Worm (Caenorhabditis elegans) whole organism, L1 larva: ENCODE results near the gene mrck-1.
A peak's percentile ranks its signal among the peaks of the same experiment; 100 is the strongest.

Experiments
- F16B12.6 ChIP-seq: fragments of 150-350 bp; optimal IDR thresholded peaks from 2 replicates; lab custom pipeline; 2014; ENCODE audit warnings: missing biosample characterization, missing genetic modification characterization
- aha-1 ChIP-seq: fragments of 150-350 bp; optimal IDR thresholded peaks from 2 replicates; lab custom pipeline; 2014; ENCODE audit warnings: missing biosample characterization, missing genetic modification characterization
- ceh-63 ChIP-seq: fragments of 200-800 bp; sonication (Bioruptor generic); optimal IDR thresholded peaks from 2 replicates; lab custom pipeline; 2018; ENCODE audit warnings: mild to moderate bottlenecking, missing genetic modification characterization, missing compliant biosample characterization
- ceh-8 ChIP-seq: fragments of 200-800 bp; sonication (Bioruptor generic); optimal IDR thresholded peaks from 2 replicates; lab custom pipeline; 2018; ENCODE audit warnings: mild to moderate bottlenecking, missing genetic modification characterization, moderate library complexity, missing compliant biosample characterization
- ceh-88 ChIP-seq: fragments of 200-800 bp; sonication (Bioruptor generic); IDR thresholded peaks from 2 replicates; pipeline ENCODE4 v1.3.6; 2022; ENCODE audit warnings: missing genetic modification characterization, missing compliant biosample characterization
- dpl-1 ChIP-seq, 3 experiments: fragments of 150-350 bp in 2 of 3; sonication (generic microtip) in 1 of 3; optimal IDR thresholded peaks; 2 replicates each; lab custom pipeline; 2014 to 2017; ENCODE audit warnings: missing biosample characterization in 3 of 3, missing genetic modification characterization in 3 of 3, missing genetic modification reagents in 3 of 3
- dsc-1 ChIP-seq: sonication (generic microtip); optimal IDR thresholded peaks from 2 replicates; lab custom pipeline; 2016; ENCODE audit warnings: mild to moderate bottlenecking, missing genetic modification characterization, missing compliant biosample characterization
- efl-1 ChIP-seq, 4 experiments: fragments of 150-350 bp; optimal IDR thresholded peaks in 3 of 4; peaks in 1 of 4; 1 replicate in 1 of 4; 2 replicates in 3 of 4; lab custom pipeline; 2014; ENCODE audit warnings: missing biosample characterization in 2 of 4, missing genetic modification characterization in 2 of 4, missing genetic modification reagents in 2 of 4
- elt-2 ChIP-seq: sonication (generic microtip); optimal IDR thresholded peaks from 2 replicates; lab custom pipeline; 2016; ENCODE audit warnings: missing genetic modification characterization, mild to moderate bottlenecking, inconsistent platforms, missing compliant biosample characterization, missing genetic modification reagents
- fkh-4 ChIP-seq: sonication (generic microtip); optimal IDR thresholded peaks from 2 replicates; lab custom pipeline; 2016; ENCODE audit warnings: missing compliant biosample characterization, missing genetic modification characterization, borderline replicate concordance
- fkh-8 ChIP-seq: sonication (generic microtip); optimal IDR thresholded peaks from 2 replicates; lab custom pipeline; 2016; ENCODE audit warnings: mild to moderate bottlenecking, missing genetic modification characterization, missing compliant biosample characterization
- grh-1 ChIP-seq: fragments of 200-800 bp; sonication (Bioruptor generic); IDR thresholded peaks from 2 replicates; pipeline ENCODE4 v1.3.6; 2022; ENCODE audit warnings: missing genetic modification reagents, missing genetic modification characterization, missing compliant biosample characterization
- hlh-17 ChIP-seq: fragments of 200-800 bp; sonication (Bioruptor generic); optimal IDR thresholded peaks from 2 replicates; lab custom pipeline; 2018; ENCODE audit warnings: missing genetic modification characterization, mild to moderate bottlenecking, missing compliant biosample characterization, moderate library complexity, borderline replicate concordance
- hlh-4 ChIP-seq: sonication (generic microtip); optimal IDR thresholded peaks from 2 replicates; lab custom pipeline; 2016; ENCODE audit warnings: mild to moderate bottlenecking, missing genetic modification characterization, missing compliant biosample characterization
- irx-1 ChIP-seq: sonication (generic microtip); optimal IDR thresholded peaks from 2 replicates; lab custom pipeline; 2016; ENCODE audit warnings: missing genetic modification characterization, missing compliant biosample characterization
- isw-1 ChIP-seq: fragments of 200-800 bp; sonication (Bioruptor generic); IDR thresholded peaks from 2 replicates; pipeline ENCODE4 v1.3.6; 2022; ENCODE audit warnings: missing genetic modification characterization, missing compliant biosample characterization
- jun-1 ChIP-seq: fragments of 150-350 bp; optimal IDR thresholded peaks from 2 replicates; lab custom pipeline; 2014; ENCODE audit warnings: missing biosample characterization, missing genetic modification reagents, missing genetic modification characterization
- lin-13 ChIP-seq: fragments of 150-350 bp; optimal IDR thresholded peaks from 2 replicates; lab custom pipeline; 2014; ENCODE audit warnings: missing biosample characterization, missing genetic modification reagents, missing genetic modification characterization
- lin-39 ChIP-seq: fragments of 150-350 bp; optimal IDR thresholded peaks from 2 replicates; lab custom pipeline; 2014; ENCODE audit warnings: missing biosample characterization, missing genetic modification reagents, missing genetic modification characterization
- lir-3 ChIP-seq: sonication (generic microtip); optimal IDR thresholded peaks from 2 replicates; lab custom pipeline; 2016; ENCODE audit warnings: mild to moderate bottlenecking, missing genetic modification characterization, moderate library complexity, missing compliant biosample characterization; ENCODE audit not compliant: poor library complexity
- mef-2 ChIP-seq: fragments of 150-350 bp; optimal IDR thresholded peaks from 2 replicates; lab custom pipeline; 2014; ENCODE audit warnings: missing biosample characterization, missing genetic modification characterization
- nhr-20 ChIP-seq: sonication (generic microtip); optimal IDR thresholded peaks from 2 replicates; lab custom pipeline; 2016; ENCODE audit warnings: mild to moderate bottlenecking, missing genetic modification characterization, missing compliant biosample characterization
- nhr-237 ChIP-seq: fragments of 150-350 bp; optimal IDR thresholded peaks from 2 replicates; lab custom pipeline; 2014; ENCODE audit warnings: missing biosample characterization, missing genetic modification characterization
- nhr-77 ChIP-seq: fragments of 150-350 bp; optimal IDR thresholded peaks from 2 replicates; lab custom pipeline; 2014; ENCODE audit warnings: missing biosample characterization, missing genetic modification characterization
- nhr-85 ChIP-seq: sonication (generic microtip); peaks from one replicate; lab custom pipeline; 2016; ENCODE audit warnings: missing genetic modification characterization, inconsistent platforms, missing compliant biosample characterization
- pax-3 ChIP-seq: fragments of 200-800 bp; sonication (Bioruptor generic); optimal IDR thresholded peaks from 2 replicates; lab custom pipeline; 2018; ENCODE audit warnings: mild to moderate bottlenecking, missing genetic modification characterization, moderate library complexity, missing compliant biosample characterization
- skn-1 ChIP-seq: fragments of 150-350 bp; optimal IDR thresholded peaks from 2 replicates; lab custom pipeline; 2014; ENCODE audit warnings: missing biosample characterization, missing genetic modification characterization
- snpc-4 ChIP-seq: fragments of 150-350 bp; optimal IDR thresholded peaks from 2 replicates; lab custom pipeline; 2014; ENCODE audit warnings: missing biosample characterization, missing genetic modification characterization
- snu-23 ChIP-seq: sonication (generic microtip); optimal IDR thresholded peaks from 2 replicates; lab custom pipeline; 2016; ENCODE audit warnings: missing genetic modification characterization, missing compliant biosample characterization
- sox-4 ChIP-seq: sonication (generic microtip); optimal IDR thresholded peaks from 2 replicates; lab custom pipeline; 2016; ENCODE audit warnings: missing genetic modification characterization, missing compliant biosample characterization
- sptf-1 ChIP-seq: fragments of 150-350 bp; optimal IDR thresholded peaks from 2 replicates; lab custom pipeline; 2014; ENCODE audit warnings: missing biosample characterization, missing genetic modification characterization
- sup-37 ChIP-seq: fragments of 200-800 bp; sonication (Bioruptor generic); optimal IDR thresholded peaks from 2 replicates; lab custom pipeline; 2018; ENCODE audit warnings: mild to moderate bottlenecking, missing genetic modification characterization, missing compliant biosample characterization
- swsn-7 ChIP-seq: sonication (generic microtip); optimal IDR thresholded peaks from 2 replicates; lab custom pipeline; 2016; ENCODE audit warnings: missing genetic modification characterization, missing compliant biosample characterization
- tlp-1 ChIP-seq: fragments of 150-350 bp; optimal IDR thresholded peaks from 2 replicates; lab custom pipeline; 2014; ENCODE audit warnings: missing biosample characterization, missing genetic modification characterization
- unc-86 ChIP-seq: sonication (generic microtip); optimal IDR thresholded peaks from 2 replicates; lab custom pipeline; 2016; ENCODE audit warnings: missing genetic modification characterization, missing compliant biosample characterization
- zag-1 ChIP-seq: fragments of 150-350 bp; optimal IDR thresholded peaks from 2 replicates; lab custom pipeline; 2014; ENCODE audit warnings: missing biosample characterization, missing genetic modification characterization
- ztf-11 ChIP-seq, 2 experiments: sonication (generic microtip); optimal IDR thresholded peaks; 2 replicates each; lab custom pipeline; 2016 to 2017; ENCODE audit warnings: missing genetic modification characterization in 2 of 2, missing biosample characterization in 1 of 2, missing compliant biosample characterization in 1 of 2

The mrck-1 gene

ce11 chrV:6291301-6291700 is 24.2 kb upstream of the mrck-1 start:
- TF ChIP-seq hlh-4 (tag; lab: Kevin White, UChicago) (no peak), mef-2 (tag; lab: Kevin White, UChicago) (no peak), efl-1 (optimal IDR thresholded peaks at IDR 0.05; lab: Kevin White, UChicago) (no peak), efl-1 (GFP tag; optimal IDR thresholded peaks at IDR 0.05 in 1 of 2; lab: Kevin White, UChicago) (peak in 1 of 2 experiments; percentile 64), elt-2 (tag; lab: Kevin White, UChicago) (peak; percentile 28), ceh-88 (GFP tag; lab: Robert Waterston, UW) (no peak), nhr-237 (tag; lab: Kevin White, UChicago) (no peak)

- TF ChIP-seq nhr-20 (no peak), ztf-11 (tag; optimal IDR thresholded peaks at IDR 0.05; lab: Kevin White, UChicago) (no peak), F16B12.6 (tag; lab: Kevin White, UChicago) (no peak), lir-3 (tag; lab: Kevin White, UChicago) (no peak), unc-86 (no peak), lin-13 (no peak), lin-39 (tag; lab: Kevin White, UChicago) (no peak), irx-1 (tag; lab: Kevin White, UChicago) (no peak), swsn-7 (no peak), nhr-85 (tag; lab: Kevin White, UChicago) (no peak), tlp-1 (tag; lab: Kevin White, UChicago) (no peak), dsc-1 (tag; lab: Kevin White, UChicago) (no peak), sox-4 (no peak), snpc-4 (no peak), grh-1 (no peak), sup-37 (no peak), nhr-237 (tag; lab: Kevin White, UChicago) (no peak), zag-1 (tag; lab: Kevin White, UChicago) (no peak)
These were observed 21.5 kb upstream of the mrck-1 start, which contains the start of gene K12B6.11 for ce11 chrV:6288607-6289006. Gene K12B6.11, plus strand, starts transcription at chrV:6288907.

ce11 chrV:6286343-6286742 is 19.3 kb upstream of the mrck-1 start, which contains the start of gene srn-1:
Gene srn-1, minus strand, starts transcription at chrV:6286443.
- TF ChIP-seq ceh-88 (GFP tag; lab: Robert Waterston, UW) (no peak), nhr-77 (no peak)

ce11 chrV:6281175-6281574 is 14.1 kb upstream of the mrck-1 start, which contains the start of the genes K12B6.4 and spe-49:
Gene K12B6.4, minus strand, starts transcription at chrV:6281275.
Gene spe-49, plus strand, starts transcription at chrV:6281359.
- TF ChIP-seq efl-1 (optimal IDR thresholded peaks at IDR 0.05; lab: Kevin White, UChicago) (no peak), efl-1 (GFP tag; optimal IDR thresholded peaks at IDR 0.05 in 1 of 2; lab: Kevin White, UChicago) (no peak), pax-3 (tag; lab: Kevin White, UChicago) (no peak), snu-23 (GFP tag; lab: Kevin White, UChicago) (no peak), swsn-7 (no peak), F16B12.6 (tag; lab: Kevin White, UChicago) (no peak), isw-1 (GFP tag; lab: Robert Waterston, UW) (no peak), nhr-20 (no peak), sup-37 (no peak), skn-1 (no peak), ceh-63 (GFP tag; lab: Kevin White, UChicago) (no peak), fkh-4 (tag; lab: Kevin White, UChicago) (no peak), ceh-8 (GFP tag; lab: Kevin White, UChicago) (no peak), dpl-1 (GFP tag; optimal IDR thresholded peaks at IDR 0.05; lab: Kevin White, UChicago) (no peak), jun-1 (tag; lab: Kevin White, UChicago) (no peak), fkh-8 (tag; lab: Kevin White, UChicago) (no peak), hlh-4 (tag; lab: Kevin White, UChicago) (no peak)
- TF ChIP-seq, all 84 proteins: peak for 0

- TF ChIP-seq hlh-17 (no peak), elt-2 (tag; lab: Kevin White, UChicago) (peak; percentile 64), aha-1 (tag; lab: Kevin White, UChicago) (no peak), sup-37 (no peak), sptf-1 (tag; lab: Kevin White, UChicago) (no peak), jun-1 (tag; lab: Kevin White, UChicago) (no peak)
These were observed 13.0 kb upstream of the mrck-1 start for ce11 chrV:6280067-6280466.
